Worm (Caenorhabditis elegans): ENCODE measurements around the gene glr-5.

DNA sequence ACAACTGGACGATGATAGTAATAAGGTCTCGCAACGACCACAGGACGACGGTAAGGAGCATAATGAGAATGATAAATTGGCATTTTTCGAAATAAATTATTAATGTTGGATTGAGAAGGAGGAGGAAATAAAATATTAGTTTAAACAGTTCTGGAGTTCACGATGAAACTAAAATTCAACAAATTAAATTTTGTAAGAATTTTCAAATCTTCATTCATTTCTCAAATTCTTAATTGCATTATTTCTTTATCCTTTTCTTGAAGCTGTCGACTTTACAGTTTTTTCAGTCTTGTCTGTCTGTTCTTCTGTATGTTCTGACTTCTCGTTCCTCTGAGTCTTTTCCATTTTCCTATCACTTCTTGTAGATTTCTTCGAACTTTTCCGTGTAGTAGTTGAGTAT, 29.5 kb upstream of the glr-5 start, which contains the start of gene ZC190.7:
- no peak for TF ChIP-seq elt-3 (tag; optimal IDR thresholded peaks at IDR 0.05)
- no peak for TF ChIP-seq nhr-77 (tag; optimal IDR thresholded peaks at IDR 0.05)
